Fruit fly (Drosophila melanogaster) whole organism, embryonic: ENCODE measurements around the gene Jon99Fii.

Experiments used
- ATbp ChIP-seq: fragments of 200-800 bp; sonication (Bioruptor generic); optimal IDR thresholded peaks from 2 replicates; lab custom pipeline; 2017; ENCODE audit warnings: missing biosample characterization, mild to moderate bottlenecking, missing genetic modification characterization, missing genetic modification reagents
- Abd-B ChIP-seq: fragments of 200-800 bp; sonication (Bioruptor generic); optimal IDR thresholded peaks from 2 replicates; lab custom pipeline; 2018; ENCODE audit warnings: missing biosample characterization, mild to moderate bottlenecking, missing genetic modification characterization, moderate library complexity
- B-H2 ChIP-seq: fragments of 200-800 bp; sonication (Bioruptor generic); optimal IDR thresholded peaks from 2 replicates; lab custom pipeline; 2018; ENCODE audit warnings: missing biosample characterization, mild to moderate bottlenecking, missing genetic modification characterization
- BtbVII ChIP-seq: fragments of 200-800 bp; sonication (Bioruptor generic); optimal IDR thresholded peaks from 3 replicates; lab custom pipeline; 2017; ENCODE audit warnings: missing biosample characterization, mild to moderate bottlenecking, missing genetic modification characterization
- CG10274 ChIP-seq: fragments of 200-800 bp; sonication (Bioruptor generic); optimal IDR thresholded peaks from 3 replicates; lab custom pipeline; 2017; ENCODE audit warnings: missing biosample characterization, mild to moderate bottlenecking, missing genetic modification characterization
- CG10431 ChIP-seq: fragments of 200-800 bp; sonication (Bioruptor generic); optimal IDR thresholded peaks from 3 replicates; lab custom pipeline; 2018; ENCODE audit warnings: missing biosample characterization, mild to moderate bottlenecking, missing genetic modification characterization
- CG11723 ChIP-seq: fragments of 200-800 bp; sonication (Bioruptor generic); optimal IDR thresholded peaks from 2 replicates; lab custom pipeline; 2017; ENCODE audit warnings: missing biosample characterization, mild to moderate bottlenecking, missing genetic modification characterization
- CG12219 ChIP-seq: fragments of 200-800 bp; sonication (Bioruptor generic); optimal IDR thresholded peaks from 3 replicates; lab custom pipeline; 2018; ENCODE audit warnings: missing biosample characterization, mild to moderate bottlenecking, missing genetic modification characterization
- CG12236 ChIP-seq: fragments of 200-800 bp; sonication (Bioruptor generic); optimal IDR thresholded peaks from 2 replicates; lab custom pipeline; 2016; ENCODE audit warnings: missing biosample characterization, missing genetic modification characterization
- CG12769 ChIP-seq: fragments of 200-800 bp; sonication (Bioruptor generic); optimal IDR thresholded peaks from 2 replicates; lab custom pipeline; 2019; ENCODE audit warnings: missing biosample characterization, mild to moderate bottlenecking, missing genetic modification characterization, moderate library complexity
- CG16815 ChIP-seq: fragments of 200-800 bp; sonication (Bioruptor generic); optimal IDR thresholded peaks from 3 replicates; lab custom pipeline; 2017; ENCODE audit warnings: missing biosample characterization, mild to moderate bottlenecking, missing genetic modification characterization
- CG16863 ChIP-seq: fragments of 200-800 bp; sonication (Bioruptor generic); optimal IDR thresholded peaks from 3 replicates; lab custom pipeline; 2016; ENCODE audit warnings: missing biosample characterization, missing genetic modification characterization
- CG18011 ChIP-seq: fragments of 200-800 bp; sonication (Bioruptor generic); optimal IDR thresholded peaks from 2 replicates; lab custom pipeline; 2017; ENCODE audit warnings: missing biosample characterization, missing genetic modification characterization, mild to moderate bottlenecking, moderate library complexity, missing genotype
- CG30403 ChIP-seq: fragments of 200-800 bp; sonication (Bioruptor generic); optimal IDR thresholded peaks from 3 replicates; lab custom pipeline; 2016; ENCODE audit warnings: missing biosample characterization, missing genetic modification characterization
- CG4424 ChIP-seq: fragments of 200-800 bp; sonication (Bioruptor generic); optimal IDR thresholded peaks from 3 replicates; lab custom pipeline; 2016; ENCODE audit warnings: missing biosample characterization, missing genetic modification characterization
- CG5180 ChIP-seq: fragments of 200-800 bp; sonication (Bioruptor generic); optimal IDR thresholded peaks from 3 replicates; lab custom pipeline; 2017; ENCODE audit warnings: missing biosample characterization, missing genetic modification characterization, mild to moderate bottlenecking, moderate library complexity, missing genetic modification reagents
- CG5953 ChIP-seq: fragments of 200-800 bp; sonication (Bioruptor generic); IDR thresholded peaks from 2 replicates; pipeline ENCODE4 v1.3.6; 2022; ENCODE audit warnings: missing biosample characterization, missing genetic modification characterization
- CG6272 ChIP-seq: fragments of 200-800 bp; sonication (Bioruptor generic); IDR thresholded peaks from 2 replicates; pipeline ENCODE4 v1.3.6; 2022; ENCODE audit warnings: missing biosample characterization, missing genetic modification characterization
- CG9609 ChIP-seq: fragments of 200-800 bp; sonication (Bioruptor generic); optimal IDR thresholded peaks from 3 replicates; lab custom pipeline; 2016; ENCODE audit warnings: missing biosample characterization, missing genetic modification characterization
- Dbx ChIP-seq: fragments of 200-800 bp; sonication (Bioruptor generic); IDR thresholded peaks from 3 replicates; pipeline ENCODE4 v1.3.6; 2022; ENCODE audit warnings: missing biosample characterization, missing genetic modification characterization
- Dref ChIP-seq: fragments of 200-800 bp; sonication (Bioruptor generic); IDR thresholded peaks from 2 replicates; pipeline ENCODE4 v1.3.6; 2022; ENCODE audit warnings: missing biosample characterization, missing genetic modification characterization
- Drgx ChIP-seq: fragments of 200-800 bp; sonication (Bioruptor generic); IDR thresholded peaks from 2 replicates; pipeline ENCODE4 v1.3.6; 2022; ENCODE audit warnings: missing biosample characterization, missing genetic modification characterization
- Ets97D ChIP-seq: fragments of 200-800 bp; sonication (Bioruptor generic); optimal IDR thresholded peaks from 3 replicates; lab custom pipeline; 2016; ENCODE audit warnings: missing biosample characterization, missing genetic modification characterization
- HHEX ChIP-seq: fragments of 200-800 bp; sonication (Bioruptor generic); optimal IDR thresholded peaks from 3 replicates; lab custom pipeline; 2017; ENCODE audit warnings: missing biosample characterization, mild to moderate bottlenecking, missing genetic modification characterization, missing genetic modification reagents
- HmgD ChIP-seq: fragments of 200-800 bp; sonication (Bioruptor generic); optimal IDR thresholded peaks from 3 replicates; lab custom pipeline; 2016; ENCODE audit warnings: missing biosample characterization, missing genetic modification characterization
- HmgZ ChIP-seq: fragments of 200-800 bp; sonication (Bioruptor generic); optimal IDR thresholded peaks from 2 replicates; lab custom pipeline; 2018; ENCODE audit warnings: missing biosample characterization, mild to moderate bottlenecking, missing genetic modification characterization
- MBD-R2 ChIP-seq: fragments of 200-800 bp; sonication (Bioruptor generic); IDR thresholded peaks from 2 replicates; pipeline ENCODE4 v1.3.6; 2022; ENCODE audit warnings: missing biosample characterization, missing genetic modification characterization
- Opbp ChIP-seq: fragments of 200-800 bp; sonication (Bioruptor generic); IDR thresholded peaks from 3 replicates; pipeline ENCODE4 v1.3.6; 2022; ENCODE audit warnings: missing biosample characterization, missing genetic modification characterization; ENCODE audit not compliant: partially characterized antibody
- Six4 ChIP-seq: fragments of 200-800 bp; sonication (Bioruptor generic); optimal IDR thresholded peaks from 2 replicates; lab custom pipeline; 2016; ENCODE audit warnings: missing biosample characterization, missing genetic modification characterization
- Tbp ChIP-seq: fragments of >200 bp; optimal IDR thresholded peaks from 2 replicates; lab custom pipeline; 2018; ENCODE audit warnings: missing biosample characterization, missing genetic modification characterization
- Usf ChIP-seq: fragments of 200-800 bp; sonication (Bioruptor generic); optimal IDR thresholded peaks from 2 replicates; lab custom pipeline; 2017; ENCODE audit warnings: missing genotype, missing biosample characterization, missing genetic modification characterization
- ap ChIP-seq: fragments of 200-800 bp; sonication (Bioruptor generic); IDR thresholded peaks from 2 replicates; pipeline ENCODE4 v1.3.6; 2022; ENCODE audit warnings: missing biosample characterization, missing genetic modification characterization
- bab2 ChIP-seq: fragments of 200-800 bp; sonication (Bioruptor generic); optimal IDR thresholded peaks from 2 replicates; lab custom pipeline; 2016; ENCODE audit warnings: missing biosample characterization, missing genetic modification characterization
- cg ChIP-seq: fragments of 200-800 bp; sonication (Bioruptor generic); optimal IDR thresholded peaks from 3 replicates; lab custom pipeline; 2019; ENCODE audit warnings: missing biosample characterization, mild to moderate bottlenecking, missing genetic modification characterization, moderate library complexity
- chif ChIP-seq, 2 experiments: fragments of 200-800 bp; sonication (Bioruptor generic); optimal IDR thresholded peaks; 3 replicates each; lab custom pipeline; 2016; ENCODE audit warnings: missing biosample characterization in 2 of 2, missing genetic modification characterization in 2 of 2
- dan ChIP-seq: fragments of 200-800 bp; sonication (Bioruptor generic); IDR thresholded peaks from 2 replicates; pipeline ENCODE4 v1.3.6; 2022; ENCODE audit warnings: missing biosample characterization, missing genetic modification characterization
- esg ChIP-seq: fragments of 200-800 bp; sonication (Bioruptor generic); conservative IDR thresholded peaks from 2 replicates; pipeline ENCODE4 v1.3.6; 2022; ENCODE audit warnings: missing biosample characterization, missing genetic modification characterization
- ewg ChIP-seq: fragments of 200-800 bp; sonication (Bioruptor generic); optimal IDR thresholded peaks from 3 replicates; lab custom pipeline; 2017; ENCODE audit warnings: mild to moderate bottlenecking, missing biosample characterization, missing genetic modification reagents, missing genetic modification characterization
- fu2 ChIP-seq: fragments of 200-800 bp; sonication (Bioruptor generic); optimal IDR thresholded peaks from 2 replicates; lab custom pipeline; 2016; ENCODE audit warnings: missing biosample characterization, missing genetic modification characterization
- ind ChIP-seq: fragments of 200-800 bp; sonication (Bioruptor generic); optimal IDR thresholded peaks from 3 replicates; lab custom pipeline; 2016; ENCODE audit warnings: missing biosample characterization, missing genetic modification characterization
- jing ChIP-seq: fragments of 200-800 bp; sonication (Bioruptor generic); optimal IDR thresholded peaks from 2 replicates; lab custom pipeline; 2018; ENCODE audit warnings: missing biosample characterization, mild to moderate bottlenecking, missing genetic modification characterization
- maf-S ChIP-seq: fragments of 200-800 bp; sonication (Bioruptor generic); optimal IDR thresholded peaks from 2 replicates; lab custom pipeline; 2016; ENCODE audit warnings: missing biosample characterization, missing genetic modification characterization
- nau ChIP-seq: fragments of 200-800 bp; sonication (Bioruptor generic); optimal IDR thresholded peaks from 3 replicates; lab custom pipeline; 2017; ENCODE audit warnings: missing biosample characterization, mild to moderate bottlenecking, missing genetic modification characterization, missing genetic modification reagents
- pum ChIP-seq: fragments of 200-800 bp; sonication (Bioruptor generic); optimal IDR thresholded peaks from 2 replicates; lab custom pipeline; 2016; ENCODE audit warnings: missing biosample characterization, missing genetic modification characterization
- ranshi ChIP-seq: fragments of 200-800 bp; sonication (Bioruptor generic); IDR thresholded peaks from 2 replicates; pipeline ENCODE4 v1.3.6; 2022; ENCODE audit warnings: missing biosample characterization, missing genetic modification characterization
- run ChIP-seq: fragments of 200-800 bp; sonication (Bioruptor generic); optimal IDR thresholded peaks from 3 replicates; lab custom pipeline; 2018; ENCODE audit warnings: missing biosample characterization, mild to moderate bottlenecking, missing genetic modification characterization
- sc ChIP-seq, 3 experiments: fragments of >200 bp in 2 of 3; fragments of 200-800 bp in 1 of 3; sonication (Bioruptor generic) in 1 of 3; optimal IDR thresholded peaks; 2 replicates in 2 of 3; 3 replicates in 1 of 3; lab custom pipeline; 2017; ENCODE audit warnings: mild to moderate bottlenecking in 1 of 3, missing biosample characterization in 1 of 3, missing genetic modification characterization in 1 of 3, missing genetic modification reagents in 1 of 3
- sim ChIP-seq: fragments of 200-800 bp; sonication (Bioruptor generic); IDR thresholded peaks from 2 replicates; pipeline ENCODE4 v1.3.6; 2022; ENCODE audit warnings: missing biosample characterization, missing genetic modification characterization
- tap ChIP-seq: fragments of 200-800 bp; optimal IDR thresholded peaks from 3 replicates; lab custom pipeline; 2019; ENCODE audit warnings: missing biosample characterization, mild to moderate bottlenecking, missing genetic modification characterization, moderate library complexity
- tin ChIP-seq: fragments of 200-800 bp; sonication (Bioruptor generic); optimal IDR thresholded peaks from 3 replicates; lab custom pipeline; 2016; ENCODE audit warnings: missing biosample characterization, missing genetic modification characterization

The Jon99Fii gene

DNA sequence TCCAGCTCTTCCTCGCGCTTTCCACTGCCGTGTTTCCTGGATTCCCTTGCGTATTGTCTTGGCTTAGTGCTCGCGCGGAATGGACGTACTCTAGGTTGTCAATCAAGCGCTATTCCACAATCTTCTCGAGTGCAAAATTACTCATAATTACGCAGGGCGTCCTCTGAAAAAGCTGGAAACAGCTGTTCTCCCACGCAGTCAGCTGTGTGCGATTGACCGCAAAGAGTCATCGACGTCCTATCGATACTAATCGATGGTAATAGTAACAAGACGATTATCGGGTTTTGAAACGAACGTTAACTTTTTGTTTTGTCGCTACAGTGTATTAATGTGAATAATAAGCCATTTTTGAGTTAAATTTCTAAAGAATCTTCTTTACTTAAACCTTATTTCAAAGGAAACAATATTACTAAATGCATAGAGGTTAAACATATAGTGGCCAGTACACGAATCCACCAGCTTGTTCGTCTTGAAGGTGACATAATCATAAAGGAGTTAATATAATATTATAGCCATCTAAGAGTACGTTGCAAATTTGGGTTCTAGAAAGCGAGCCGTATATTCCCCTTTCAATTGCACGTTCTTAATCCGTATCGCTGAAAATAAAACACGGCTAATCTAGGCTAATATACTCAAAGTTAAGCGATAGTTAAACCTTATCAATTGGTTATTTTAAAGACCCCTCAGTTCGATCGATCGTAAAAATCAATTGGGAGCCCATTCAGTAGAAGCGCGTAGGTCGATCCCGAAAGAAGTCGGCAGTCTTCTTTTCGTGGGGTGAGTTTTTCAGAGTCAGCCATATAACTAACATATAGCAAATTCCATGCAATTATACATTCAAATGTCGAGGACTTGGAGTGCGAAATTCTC, 28.4 kb downstream of the Jon99Fii start, which contains the start of the genes CG2224 and CDase (continued):
- TF ChIP-seq HmgZ (tag; lab: Kevin White, UChicago) (peak; percentile 34), Usf (no peak), HmgD (GFP tag; lab: Kevin White, UChicago) (no peak), CG12236 (GFP tag; lab: Kevin White, UChicago) (no peak), CG10274 (GFP tag; lab: Kevin White, UChicago) (no peak), CG12219 (no peak), jing (GFP tag; lab: Kevin White, UChicago) (no peak), fu2 (GFP tag; lab: Kevin White, UChicago) (no peak), ewg (GFP tag; lab: Kevin White, UChicago) (no peak), ind (no peak), pum (GFP tag; lab: Kevin White, UChicago) (no peak), CG30403 (GFP tag; lab: Kevin White, UChicago) (no peak), CG9609 (GFP tag; lab: Kevin White, UChicago) (no peak), Tbp (GFP tag; lab: Kevin White, UChicago) (no peak), CG5180 (GFP tag; lab: Kevin White, UChicago) (no peak), run (tag; lab: Kevin White, UChicago) (no peak), cg (GFP tag; lab: Kevin White, UChicago) (no peak), B-H2 (GFP tag; lab: Kevin White, UChicago) (no peak), CG5953 (GFP tag; lab: Robert Waterston, UW) (no peak), BtbVII (GFP tag; lab: Kevin White, UChicago) (no peak), maf-S (GFP tag; lab: Kevin White, UChicago) (no peak), bab2 (GFP tag; lab: Kevin White, UChicago) (no peak), Dbx (GFP tag; lab: Robert Waterston, UW) (no peak), CG11723 (GFP tag; lab: Kevin White, UChicago) (no peak), CG4424 (GFP tag; lab: Kevin White, UChicago) (no peak), CG12769 (no peak), tap (tag; lab: Kevin White, UChicago) (no peak), CG16815 (GFP tag; lab: Kevin White, UChicago) (no peak), CG16863 (GFP tag; lab: Kevin White, UChicago) (no peak), sim (GFP tag; lab: Robert Waterston, UW) (no peak), HHEX (GFP tag; lab: Kevin White, UChicago) (no peak), CG10431 (GFP tag; lab: Kevin White, UChicago) (no peak), chif (GFP tag; optimal IDR thresholded peaks at IDR 0.05; lab: Kevin White, UChicago) (no peak), tin (GFP tag; lab: Kevin White, UChicago) (no peak), ATbp (GFP tag; lab: Kevin White, UChicago) (no peak), Dref (GFP tag; lab: Robert Waterston, UW) (peak; percentile 97), ap (GFP tag; lab: Robert Waterston, UW) (no peak), CG18011 (GFP tag; lab: Kevin White, UChicago) (no peak), MBD-R2 (peak; percentile 89), CG6272 (no peak), Six4 (GFP tag; lab: Kevin White, UChicago) (no peak), sc (optimal IDR thresholded peaks at IDR 0.05; lab: Kevin White, UChicago) (no peak), sc (GFP tag; optimal IDR thresholded peaks at IDR 0.05; lab: Kevin White, UChicago) (no peak), nau (GFP tag; lab: Kevin White, UChicago) (no peak), Drgx (GFP tag; lab: Robert Waterston, UW) (no peak), esg (GFP tag; lab: Robert Waterston, UW) (no peak), dan (no peak), Ets97D (GFP tag; lab: Kevin White, UChicago) (no peak), ranshi (no peak), Abd-B (GFP tag; lab: Kevin White, UChicago) (no peak), Opbp (GFP tag; lab: Robert Waterston, UW) (peak; percentile 90; the same call in 2 of the 3 replicates)
